Fruit fly (Drosophila melanogaster): ENCODE data around the gene Ir94b.

The Ir94b gene

DNA sequence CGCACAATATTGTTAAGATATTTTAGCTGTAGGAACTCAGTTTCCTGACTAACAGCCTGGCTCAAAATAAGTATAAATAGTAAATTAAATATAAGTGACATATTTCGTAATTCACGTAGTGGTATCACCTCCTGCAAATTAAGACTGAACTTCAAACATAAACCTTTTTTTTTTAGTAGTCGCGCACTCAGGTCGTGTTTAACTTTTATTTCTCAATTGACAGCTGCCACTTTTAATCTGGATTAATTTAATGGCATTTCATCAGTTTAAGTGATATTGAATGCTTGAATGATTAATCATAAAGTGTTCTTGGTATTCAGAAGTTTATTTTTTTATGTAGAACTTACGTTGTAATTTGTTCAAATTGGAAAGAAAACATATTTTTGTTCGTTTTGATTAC lies at the start of gene Ir94b:
TSS of gene Ir94b (minus strand) at position 101 of the 400 bp plus-strand sequence.
- no peak for TF ChIP-seq CG17801 (GFP tag; optimal IDR thresholded peaks at IDR 0.05; ENCODE audit: partially characterized antibody)

DNA sequence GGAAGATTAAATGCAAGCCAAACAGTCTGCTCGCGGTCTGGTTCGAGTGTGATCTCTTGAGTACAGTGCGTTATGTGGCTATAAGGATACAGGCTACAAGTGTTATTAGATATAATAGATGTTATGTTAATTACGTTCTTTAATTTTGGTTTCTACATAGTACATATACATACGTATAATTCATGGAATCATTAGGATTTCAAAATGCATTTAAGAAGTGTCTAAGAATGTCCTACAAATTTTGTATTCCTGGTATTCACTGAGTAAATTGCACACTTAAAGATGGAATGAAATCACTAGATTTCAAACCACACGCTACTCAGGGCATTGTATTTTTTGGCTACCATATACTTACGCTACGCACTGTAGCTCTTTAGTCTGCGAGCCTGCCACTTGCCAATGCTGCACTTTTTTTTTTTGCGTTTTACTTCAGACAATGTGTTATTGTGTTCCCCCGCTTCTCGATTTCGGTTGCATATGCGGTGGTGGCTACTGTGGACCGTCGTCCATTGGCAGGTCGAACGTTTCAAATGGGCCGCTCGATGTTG lies 46.3 kb upstream of the Ir94b start:
- no peak for TF ChIP-seq CG17801 (GFP tag; optimal IDR thresholded peaks at IDR 0.05; ENCODE audit: partially characterized antibody)

DNA sequence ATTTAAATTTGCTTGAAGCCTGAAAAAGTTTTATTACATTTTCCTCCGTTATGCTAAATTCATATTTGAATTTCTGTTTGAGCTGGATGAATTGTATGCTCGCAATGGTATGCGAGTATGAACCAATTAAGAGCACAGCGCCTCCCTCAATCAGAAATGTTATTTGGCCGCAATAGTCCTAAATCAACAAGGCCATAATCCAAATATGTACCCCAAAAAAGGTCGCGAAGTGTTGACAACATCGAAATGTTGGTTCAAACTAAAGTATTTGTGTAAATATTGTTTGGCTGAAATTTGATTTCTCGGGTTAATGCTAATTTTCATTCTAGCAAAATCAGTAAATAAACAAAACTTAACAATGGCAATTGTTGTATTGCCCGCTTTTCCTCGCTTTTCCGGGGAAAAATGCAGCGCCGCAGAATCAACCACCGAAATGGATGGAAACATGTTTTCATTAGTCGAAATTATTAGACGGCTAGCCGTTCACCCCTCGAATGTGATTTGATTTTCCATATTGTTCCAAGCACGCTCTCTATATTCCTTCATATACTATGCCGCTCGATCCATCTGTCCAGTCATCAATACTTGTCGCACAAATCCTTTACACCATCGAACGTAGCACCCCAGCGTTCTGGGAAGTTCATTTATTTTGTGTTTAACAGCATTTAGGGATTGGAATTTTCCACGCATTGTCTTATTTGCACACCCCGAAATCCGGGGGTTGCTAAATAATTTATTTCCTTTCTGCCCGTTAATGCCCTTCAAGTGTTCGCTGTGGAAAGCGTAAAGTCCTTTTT lies 44.8 kb upstream of the Ir94b start:
- no peak for TF ChIP-seq CG17801 (GFP tag; optimal IDR thresholded peaks at IDR 0.05; ENCODE audit: partially characterized antibody)

DNA sequence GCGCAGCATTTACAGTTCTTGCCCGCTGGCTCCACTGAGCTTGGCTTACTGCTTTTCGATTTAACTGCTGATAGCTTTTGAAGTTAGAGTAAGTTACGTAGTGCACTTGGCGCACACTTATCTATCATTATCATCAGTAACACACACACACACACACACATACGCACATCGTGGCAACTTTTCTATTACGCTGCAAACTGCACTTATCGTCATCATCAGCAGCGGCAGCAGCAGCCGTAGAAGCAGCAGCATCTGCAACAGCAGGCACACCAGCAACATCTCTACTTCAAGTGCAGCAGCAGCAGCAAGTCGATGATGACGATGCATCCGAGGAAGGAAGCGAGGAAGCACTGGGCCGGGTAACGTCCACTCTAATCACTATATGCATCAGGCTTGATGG lies 41.6 kb upstream of the Ir94b start:
- no peak for TF ChIP-seq CG17801 (GFP tag; optimal IDR thresholded peaks at IDR 0.05; ENCODE audit: partially characterized antibody)

DNA sequence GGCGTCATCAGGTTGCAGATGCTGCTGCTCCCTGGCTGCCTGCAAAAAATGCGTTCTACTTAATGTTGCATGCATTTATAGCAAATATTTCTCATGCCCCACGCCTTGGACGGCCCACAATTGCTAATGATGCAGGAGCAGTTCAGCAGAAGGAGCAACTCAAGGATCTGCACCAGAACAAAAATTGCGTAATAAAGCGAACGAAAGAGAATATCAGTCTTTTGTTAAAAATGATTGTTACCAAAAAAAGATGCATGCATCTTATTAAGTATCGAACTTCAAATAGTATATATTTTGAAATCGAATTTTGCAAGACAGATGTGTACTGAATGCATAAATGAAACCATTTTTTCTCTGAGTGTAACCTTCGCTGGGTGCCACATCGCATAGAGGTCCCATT lies 41.2 kb upstream of the Ir94b start:
- TF ChIP-seq CG17801 (GFP tag; optimal IDR thresholded peaks at IDR 0.05; ENCODE audit: partially characterized antibody): no peak

DNA sequence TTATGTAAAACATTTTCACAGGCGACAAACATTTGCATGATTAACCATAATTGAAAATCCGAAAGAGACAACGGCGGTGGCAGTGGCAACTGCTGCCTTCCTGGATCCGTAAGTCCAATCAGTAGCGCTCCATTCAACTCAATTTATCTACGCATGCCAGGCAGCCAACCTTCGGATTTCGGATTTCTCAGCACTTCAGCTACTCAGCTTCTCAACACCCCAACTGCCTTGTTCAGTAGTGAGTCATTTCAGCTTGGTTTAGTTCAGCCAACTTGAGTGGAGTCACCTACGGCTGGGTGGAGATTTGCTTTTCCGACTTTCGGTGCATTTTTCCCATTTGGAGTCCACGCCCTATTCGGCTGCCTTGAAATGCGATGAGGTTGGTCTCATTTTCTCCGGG lies 36.6 kb upstream of the Ir94b start:
- no peak for TF ChIP-seq CG17801 (GFP tag; optimal IDR thresholded peaks at IDR 0.05; ENCODE audit: partially characterized antibody)

DNA sequence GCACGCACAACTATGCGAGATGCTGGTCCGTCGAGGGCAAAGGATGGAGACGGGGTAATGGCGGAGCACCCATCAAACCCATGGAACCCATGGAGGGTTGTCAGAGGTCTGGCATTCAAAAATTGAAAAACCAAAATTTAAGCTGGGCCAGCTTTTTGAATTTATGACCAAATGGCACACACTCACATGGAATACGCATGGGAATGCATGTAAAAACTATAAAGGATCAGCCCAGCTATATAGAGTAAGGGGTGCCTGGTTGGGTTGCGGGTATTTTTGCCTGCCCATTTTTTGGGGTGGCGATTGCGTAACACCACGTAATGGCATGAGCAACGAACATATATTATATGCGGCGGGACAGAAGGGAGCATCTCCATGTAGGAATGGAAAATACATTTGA lies 35.4 kb upstream of the Ir94b start:
- no peak for TF ChIP-seq CG17801 (GFP tag; optimal IDR thresholded peaks at IDR 0.05; ENCODE audit: partially characterized antibody)

DNA sequence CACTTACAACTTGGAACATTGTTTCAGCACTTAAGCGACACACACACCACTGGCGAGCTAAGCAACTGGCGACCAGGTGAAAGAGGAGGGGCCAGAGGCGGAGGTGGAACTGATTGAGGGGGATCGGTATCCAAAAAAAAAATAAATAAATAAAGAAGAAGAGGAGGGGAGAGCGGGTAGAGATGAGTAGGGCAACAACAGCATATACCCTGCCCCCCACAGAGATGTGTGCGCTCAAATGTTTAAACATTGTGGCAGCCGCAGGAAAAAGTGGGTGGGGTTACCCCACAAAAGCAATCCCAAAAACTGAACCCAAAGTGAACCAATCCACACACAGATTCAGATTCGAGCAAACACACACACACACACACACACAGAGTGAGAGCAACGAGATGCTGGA lies 33.4 kb upstream of the Ir94b start:
- no peak for TF ChIP-seq CG17801 (GFP tag; optimal IDR thresholded peaks at IDR 0.05; ENCODE audit: partially characterized antibody)

DNA sequence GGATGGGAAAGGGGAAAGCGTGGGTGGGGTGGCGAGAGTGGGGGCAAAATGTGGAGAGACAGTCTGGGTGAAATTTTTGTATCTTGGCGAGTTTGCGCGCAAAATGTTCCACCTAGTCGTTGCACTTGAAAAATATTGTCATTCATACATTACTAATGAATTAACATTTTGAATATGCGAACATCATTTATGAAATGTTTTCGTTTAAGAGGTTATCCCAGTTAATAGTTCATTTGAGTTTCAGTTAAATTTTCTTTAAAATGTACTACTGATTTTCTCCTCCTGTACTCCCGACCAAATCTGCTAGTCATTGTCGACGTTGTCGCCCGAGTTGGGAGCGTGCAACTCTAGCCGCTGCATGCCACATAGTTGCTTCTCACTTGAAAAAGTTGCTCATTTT lies 32.9 kb upstream of the Ir94b start:
- no peak for TF ChIP-seq CG17801 (GFP tag; optimal IDR thresholded peaks at IDR 0.05; ENCODE audit: partially characterized antibody)

DNA sequence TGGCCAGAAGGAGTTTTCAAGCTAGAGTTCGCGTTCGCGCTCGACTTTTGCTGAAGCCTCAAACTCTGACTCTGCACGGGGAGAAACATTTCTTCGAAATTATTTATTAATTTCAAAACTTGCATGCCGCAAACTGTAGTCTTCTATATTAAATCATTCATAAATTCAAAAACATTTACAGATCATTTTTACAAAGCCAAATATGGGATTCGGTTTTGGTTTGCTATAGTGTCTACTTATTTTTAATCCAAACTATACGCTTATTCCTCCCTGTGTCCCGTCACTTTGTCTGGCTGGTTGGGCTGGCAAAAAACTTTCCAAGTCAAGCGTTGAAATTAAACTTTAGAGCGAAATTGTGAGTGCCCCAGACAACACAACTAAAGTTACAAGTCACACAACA lies 31.2 kb upstream of the Ir94b start:
- no peak for TF ChIP-seq CG17801 (GFP tag; optimal IDR thresholded peaks at IDR 0.05; ENCODE audit: partially characterized antibody)

DNA sequence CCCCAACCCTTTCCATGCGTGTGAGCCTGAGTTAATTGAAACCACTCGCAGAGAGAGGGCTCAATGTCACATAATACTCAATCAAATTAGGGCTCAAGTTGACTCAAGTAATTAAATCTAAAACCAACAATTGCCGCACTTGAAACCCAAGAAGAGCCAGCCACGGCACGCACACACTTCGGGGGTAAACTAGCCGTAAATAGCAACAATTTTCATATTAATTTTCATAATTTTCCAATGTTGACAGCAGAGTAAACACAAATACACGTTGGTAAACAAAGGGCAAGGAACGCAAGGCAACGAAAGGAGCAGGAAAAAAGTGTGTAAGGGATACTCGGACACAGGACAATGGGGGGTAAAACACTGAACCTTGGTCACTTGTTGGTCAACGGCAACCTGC lies 30.4 kb upstream of the Ir94b start:
- no peak for TF ChIP-seq CG17801 (GFP tag; optimal IDR thresholded peaks at IDR 0.05; ENCODE audit: partially characterized antibody)

DNA sequence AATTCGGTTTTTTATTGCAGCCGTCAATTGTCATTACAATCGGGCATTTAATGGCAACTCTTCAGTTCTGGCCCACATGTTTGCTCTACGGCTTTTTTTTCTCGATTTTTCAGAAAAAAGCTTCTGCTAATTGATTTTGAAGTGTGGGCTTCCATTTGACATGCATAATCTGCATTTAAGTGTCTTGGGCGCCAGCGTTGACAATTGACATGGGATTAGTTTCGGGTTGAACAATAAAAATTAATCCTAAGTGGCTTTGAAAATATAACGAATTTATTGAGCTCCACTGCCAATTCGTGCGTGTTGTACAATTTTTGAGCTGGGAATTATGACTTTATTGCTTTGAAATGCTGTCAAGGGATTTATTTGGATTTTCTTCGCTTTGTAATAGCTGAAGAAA lies 29.5 kb upstream of the Ir94b start:
- TF ChIP-seq CG17801 (GFP tag; optimal IDR thresholded peaks at IDR 0.05; ENCODE audit: partially characterized antibody): no peak

DNA sequence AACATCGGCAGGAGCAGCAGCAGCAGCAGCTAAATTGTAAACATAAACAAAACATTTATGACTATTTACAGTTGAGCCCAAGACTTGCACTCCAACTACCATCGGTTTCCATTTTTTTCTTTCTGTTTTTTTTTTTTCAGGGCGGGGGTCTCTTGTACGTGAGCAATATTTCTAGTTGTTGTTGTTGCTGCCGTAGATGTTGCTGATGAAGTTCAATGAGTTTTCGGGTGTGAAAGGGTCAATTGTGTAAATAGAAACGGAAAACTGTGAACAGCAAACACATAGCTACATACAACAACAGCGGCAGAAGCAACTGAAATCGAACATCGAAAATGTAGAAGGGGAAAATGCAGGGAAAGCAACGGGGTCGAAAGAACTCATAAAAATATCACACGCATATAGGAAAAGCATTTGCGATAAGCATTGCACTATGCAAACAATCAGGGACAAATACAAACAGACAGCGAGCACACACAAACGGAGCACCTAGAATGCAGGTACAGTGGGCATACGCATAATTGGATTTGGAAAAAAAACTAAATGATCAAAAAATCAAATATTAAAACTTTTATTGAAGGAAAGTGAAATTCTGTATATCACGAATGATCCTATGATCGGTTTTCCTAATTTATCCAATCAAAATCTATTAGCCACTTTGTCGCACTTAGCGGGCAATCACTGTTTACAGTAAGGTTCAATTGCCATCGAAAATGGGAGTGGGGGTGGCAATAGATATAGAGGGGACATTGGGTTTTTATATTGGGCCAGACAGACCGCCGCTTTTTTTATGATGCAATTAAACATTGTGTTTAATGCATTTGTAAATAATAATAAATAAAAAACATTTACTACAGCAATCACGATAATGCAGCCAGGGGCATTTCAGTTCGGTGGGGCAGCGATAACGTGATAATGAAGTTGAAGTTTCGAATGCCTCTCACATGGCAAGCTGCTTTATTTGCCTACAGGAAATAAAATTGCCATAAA lies 28.7 kb upstream of the Ir94b start:
- TF ChIP-seq CG17801 (GFP tag; optimal IDR thresholded peaks at IDR 0.05; ENCODE audit: partially characterized antibody): no peak

DNA sequence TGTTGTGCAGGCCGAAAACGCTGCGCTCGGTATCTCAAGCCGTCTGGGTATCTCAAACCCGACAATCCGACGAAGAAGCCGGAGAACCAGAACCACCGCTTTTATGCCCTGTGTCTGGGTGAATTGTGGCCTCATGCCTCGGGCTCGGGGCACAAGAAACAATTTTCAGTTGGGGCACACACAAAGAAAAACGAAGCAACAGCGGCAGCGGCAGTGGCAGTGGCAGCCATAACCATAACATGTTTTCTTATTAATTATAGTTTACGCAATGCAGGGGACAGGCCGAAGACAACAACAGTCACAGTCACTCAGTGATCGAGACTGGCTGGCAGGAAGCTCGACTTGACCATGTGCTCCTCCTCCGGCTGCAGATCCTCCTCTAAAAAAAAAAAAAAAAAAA lies 25.4 kb upstream of the Ir94b start:
- no peak for TF ChIP-seq CG17801 (GFP tag; optimal IDR thresholded peaks at IDR 0.05; ENCODE audit: partially characterized antibody)

DNA sequence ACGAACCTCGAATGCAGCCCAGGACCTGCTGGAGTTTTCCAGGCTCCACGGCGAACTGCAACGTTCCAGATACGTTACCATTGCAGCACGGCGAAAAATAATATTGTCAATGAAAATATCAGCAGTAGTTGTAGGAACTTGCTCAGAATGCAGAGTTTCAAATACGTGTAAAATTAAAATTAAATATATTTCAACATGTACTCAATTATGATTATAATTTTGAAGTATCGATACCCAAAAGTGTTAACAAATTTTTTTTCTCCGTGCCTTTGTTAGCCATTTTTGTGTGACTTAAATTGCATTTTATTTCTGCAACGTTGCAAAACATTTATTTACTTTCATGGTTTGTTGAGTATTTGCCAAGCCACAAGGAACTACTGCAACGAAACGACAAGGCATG lies 24.3 kb upstream of the Ir94b start:
- TF ChIP-seq CG17801 (GFP tag; optimal IDR thresholded peaks at IDR 0.05; ENCODE audit: partially characterized antibody): no peak
